Fruit fly (Drosophila melanogaster): ENCODE data around the gene mahe.

- no peak; the same call in 1 of the 2 replicates for TF ChIP-seq CG12605 (GFP tag; IDR thresholded peaks at IDR 0.05)
- TF ChIP-seq fd96Ca (GFP tag; IDR thresholded peaks at IDR 0.05): peak; percentile 85
- TF ChIP-seq Snoo (tag; optimal IDR thresholded peaks at IDR 0.05): peak; percentile 79
- peak; percentile 75 for TF ChIP-seq CG9948 (tag; optimal IDR thresholded peaks at IDR 0.05)
- peak; percentile 34; the same call in 1 of the 2 replicates for TF ChIP-seq rn (GFP tag; IDR thresholded peaks at IDR 0.05)
- TF ChIP-seq CG34367 (tag; optimal IDR thresholded peaks at IDR 0.05): peak; percentile 64
- peak; percentile 75 for TF ChIP-seq CG15710 (tag; optimal IDR thresholded peaks at IDR 0.05)
- peak; percentile 84 for TF ChIP-seq CG8301 (tag; optimal IDR thresholded peaks at IDR 0.05)
- TF ChIP-seq CG10348 (GFP tag; IDR thresholded peaks at IDR 0.05): peak; percentile 47
- TF ChIP-seq EcR (GFP tag; optimal IDR thresholded peaks at IDR 0.05): peak; percentile 91
- peak; percentile 87 for TF ChIP-seq Pif1A (GFP tag; optimal IDR thresholded peaks at IDR 0.05)
- TF ChIP-seq gl (tag; optimal IDR thresholded peaks at IDR 0.05): no peak
- TF ChIP-seq Pif1B (GFP tag; optimal IDR thresholded peaks at IDR 0.05): peak; percentile 65
- no peak; the same call in 1 of the 3 replicates for TF ChIP-seq CG4496 (GFP tag; IDR thresholded peaks at IDR 0.05)
These were observed 6.7 kb upstream of the mahe start for dm6 chrX:7937588-7938481.
